Worm (Caenorhabditis elegans) whole organism, L3 larva: ENCODE data around the gene clp-6.

Experiments used
- fkh-10 ChIP-seq: sonication (generic microtip); optimal IDR thresholded peaks from 2 replicates; lab custom pipeline; 2017; ENCODE audit warnings: missing biosample characterization, missing genetic modification reagents, missing genetic modification characterization
- lin-15B ChIP-seq: fragments of 150-350 bp; optimal IDR thresholded peaks from 2 replicates; lab custom pipeline; 2014; ENCODE audit warnings: missing biosample characterization, missing genetic modification characterization
- nhr-12 ChIP-seq: fragments of 150-350 bp; optimal IDR thresholded peaks from 2 replicates; lab custom pipeline; 2014; ENCODE audit warnings: missing biosample characterization, missing genetic modification characterization
- nhr-237 ChIP-seq: fragments of 150-350 bp; optimal IDR thresholded peaks from 2 replicates; lab custom pipeline; 2014; ENCODE audit warnings: missing biosample characterization, missing genetic modification characterization
- snpc-4 ChIP-seq: fragments of 150-350 bp; optimal IDR thresholded peaks from 2 replicates; lab custom pipeline; 2014; ENCODE audit warnings: missing biosample characterization, missing genetic modification characterization

ce11 chrIV:1469093-1469492 lies 34.3 kb upstream of the clp-6 start:
- TF ChIP-seq fkh-10, result no peak
- TF ChIP-seq snpc-4 (tag; lab: Kevin White, UChicago), result no peak
- no peak for TF ChIP-seq nhr-12
- TF ChIP-seq lin-15B (tag; lab: Kevin White, UChicago), result no peak
- TF ChIP-seq nhr-237 (tag; lab: Kevin White, UChicago), result no peak
